Worm (Caenorhabditis elegans): ENCODE data around the gene imb-2.
"Not testable (repeated sequence)": the region's sequence is repeated elsewhere in the genome, so short reads cannot be mapped to it uniquely, and the experiment has no call there.

Gene imb-2

DNA sequence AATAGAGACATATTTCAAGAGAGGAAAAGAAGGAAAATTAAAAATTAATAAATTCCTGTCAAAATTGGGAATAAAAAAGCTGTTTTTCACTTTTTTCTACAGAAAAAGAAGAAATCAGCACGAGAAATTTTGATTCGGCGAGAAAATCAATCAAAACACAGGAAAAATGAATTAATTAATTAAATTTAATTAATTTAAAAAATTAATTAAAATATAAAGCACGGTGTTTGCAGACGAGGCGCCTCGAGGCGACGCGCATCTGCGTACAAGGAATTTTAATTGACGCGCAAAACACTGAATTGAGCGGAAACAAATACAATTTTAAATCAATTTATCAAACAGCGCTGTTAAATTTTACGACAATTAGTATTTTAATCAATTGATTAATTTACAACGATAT is 44.3 kb upstream of the imb-2 start:
- TF ChIP-seq ceh-14 (tag; optimal IDR thresholded peaks at IDR 0.05), result peak; percentile 83
- no peak for TF ChIP-seq pat-9 (tag; optimal IDR thresholded peaks at IDR 0.05)
- no peak for TF ChIP-seq C08G9.2 (tag; optimal IDR thresholded peaks at IDR 0.05)
- no peak for TF ChIP-seq sox-4 (tag; optimal IDR thresholded peaks at IDR 0.05)
- no peak for TF ChIP-seq che-1 (tag; optimal IDR thresholded peaks at IDR 0.05)
- TF ChIP-seq ceh-19 (GFP tag; optimal IDR thresholded peaks at IDR 0.05), result no peak
- TF ChIP-seq hlh-13 (GFP tag; optimal IDR thresholded peaks at IDR 0.05), result no peak
- TF ChIP-seq npax-4 (tag; optimal IDR thresholded peaks at IDR 0.05), result no peak
- TF ChIP-seq pax-1 (tag; optimal IDR thresholded peaks at IDR 0.05), result no peak
- no peak for TF ChIP-seq fkh-6 (tag; optimal IDR thresholded peaks at IDR 0.05)
- peak; percentile 10 for TF ChIP-seq unc-42 (tag; optimal IDR thresholded peaks at IDR 0.05)
- TF ChIP-seq C38D4.7 (GFP tag; optimal IDR thresholded peaks at IDR 0.05), result no peak

ce11 chrII:14344166-14344565 is 21.3 kb upstream of the imb-2 start, which contains the start of gene ddl-3:
Gene ddl-3 (minus strand): TSS chrII:14344454.
- not testable (repeated sequence) for TF ChIP-seq ceh-45 (GFP tag; IDR thresholded peaks at IDR 0.05); mec-3 (tag; optimal IDR thresholded peaks at IDR 0.05; ENCODE audit: borderline replicate concordance); pat-9 (tag; optimal IDR thresholded peaks at IDR 0.05)

DNA sequence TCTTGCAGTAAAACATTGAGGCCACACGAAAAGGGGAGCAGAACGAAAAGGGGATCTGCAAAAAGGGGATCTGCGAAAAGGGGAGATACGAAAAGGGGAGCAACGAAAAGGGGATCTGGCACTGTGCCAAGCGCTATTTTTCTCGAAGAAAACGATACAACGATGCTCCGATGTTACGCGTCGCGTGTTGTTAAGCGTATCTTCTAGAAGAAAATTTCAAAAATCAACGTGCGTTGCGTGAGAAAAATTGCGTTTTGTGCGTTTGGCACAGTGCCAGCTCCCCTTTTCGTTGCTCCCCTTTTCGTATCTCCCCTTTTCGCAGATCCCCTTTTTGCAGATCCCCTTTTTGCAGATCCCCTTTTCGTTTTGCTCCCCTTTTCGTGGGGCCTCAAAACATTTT is 19.3 kb upstream of the imb-2 start, which contains the start of gene Y54G11A.9:
Y54G11A.9 (minus strand) TSS at position 196 of the 400 bp plus-strand sequence.
- TF ChIP-seq C08G9.2 (tag; optimal IDR thresholded peaks at IDR 0.05) (peak; percentile 42), tbx-2 (tag; optimal IDR thresholded peaks at IDR 0.05) (peak; percentile 23), ceh-31 (tag; optimal IDR thresholded peaks at IDR 0.05) (peak; percentile 71)

- TF ChIP-seq pax-1 (tag; optimal IDR thresholded peaks at IDR 0.05) (peak; percentile 31), ttx-3 (tag; optimal IDR thresholded peaks at IDR 0.05) (peak; percentile 8), F13H6.1 (tag; optimal IDR thresholded peaks at IDR 0.05) (no peak), unc-55 (GFP tag; optimal IDR thresholded peaks at IDR 0.05) (peak; percentile 65), odd-2 (tag; optimal IDR thresholded peaks at IDR 0.05) (no peak), ceh-45 (GFP tag; IDR thresholded peaks at IDR 0.05) (no peak), ceh-2 (tag; optimal IDR thresholded peaks at IDR 0.05) (peak; percentile 31), ceh-24 (tag; optimal IDR thresholded peaks at IDR 0.05) (no peak), K09A11.1 (tag; optimal IDR thresholded peaks at IDR 0.05; ENCODE audit: insufficient read depth) (no peak), ceh-48 (tag; optimal IDR thresholded peaks at IDR 0.05) (peak; percentile 60), ceh-6 (GFP tag; optimal IDR thresholded peaks at IDR 0.05) (no peak), nhr-232 (tag; optimal IDR thresholded peaks at IDR 0.05) (no peak), T23F11.4 (GFP tag; optimal IDR thresholded peaks at IDR 0.05) (no peak), pha-2 (tag; optimal IDR thresholded peaks at IDR 0.05) (no peak), K02D7.2 (tag; optimal IDR thresholded peaks at IDR 0.05) (no peak), hlh-8 (tag; optimal IDR thresholded peaks at IDR 0.05) (no peak), fkh-6 (tag; optimal IDR thresholded peaks at IDR 0.05) (no peak), ceh-34 (tag; optimal IDR thresholded peaks at IDR 0.05) (no peak), che-1 (tag; optimal IDR thresholded peaks at IDR 0.05) (no peak), ztf-16 (tag; optimal IDR thresholded peaks at IDR 0.05) (no peak), nhr-11 (tag; optimal IDR thresholded peaks at IDR 0.05) (no peak), fax-1 (tag; optimal IDR thresholded peaks at IDR 0.05) (no peak), fkh-10 (GFP tag; optimal IDR thresholded peaks at IDR 0.05) (no peak), elt-4 (tag; optimal IDR thresholded peaks at IDR 0.05) (no peak), Y22D7AL.16 (tag; optimal IDR thresholded peaks at IDR 0.05) (peak; percentile 32), rnt-1 (tag; optimal IDR thresholded peaks at IDR 0.05) (no peak), dmd-4 (tag; optimal IDR thresholded peaks at IDR 0.05; ENCODE audit: borderline replicate concordance) (no peak), pha-4 (tag; optimal IDR thresholded peaks at IDR 0.05) (no peak), mec-3 (tag; optimal IDR thresholded peaks at IDR 0.05; ENCODE audit: borderline replicate concordance) (no peak), pqm-1 (tag; optimal IDR thresholded peaks at IDR 0.05) (no peak), ceh-22 (tag; optimal IDR thresholded peaks at IDR 0.05) (no peak), tbx-7 (tag; optimal IDR thresholded peaks at IDR 0.05) (no peak), ama-1 (optimal IDR thresholded peaks at IDR 0.05) (no peak), ets-4 (tag; optimal IDR thresholded peaks at IDR 0.05) (peak; percentile 19), hlh-6 (tag; optimal IDR thresholded peaks at IDR 0.05) (no peak), gmeb-2 (tag; optimal IDR thresholded peaks at IDR 0.05) (no peak)
These were observed 16.1 kb upstream of the imb-2 start, which contains the start of the genes Y54G11A.17, lin-7 and elof-1 for ce11 chrII:14349356-14349923. Gene Y54G11A.17 (minus strand): TSS chrII:14349406. Gene lin-7 (minus strand): TSS chrII:14349406. Gene elof-1 (plus strand): TSS chrII:14349738.
